Worm (Caenorhabditis elegans) whole organism, dauer: ENCODE measurements around the gene cest-5.2.
"Not testable (repeated sequence)": the region's sequence is repeated elsewhere in the genome, so short reads cannot be mapped to it uniquely, and the experiment has no call there.

Experiments used
- unc-62 ChIP-seq: sonication (generic microtip); optimal IDR thresholded peaks from 2 replicates; lab custom pipeline; 2017; ENCODE audit warnings: missing biosample characterization, missing genetic modification reagents, missing genetic modification characterization

cest-5.2 gene

ce11 chrIV:6622142-6622541 lies 5.6 kb downstream of the cest-5.2 start:
- no peak for TF ChIP-seq unc-62 (GFP tag; lab: Kevin White, UChicago)

DNA sequence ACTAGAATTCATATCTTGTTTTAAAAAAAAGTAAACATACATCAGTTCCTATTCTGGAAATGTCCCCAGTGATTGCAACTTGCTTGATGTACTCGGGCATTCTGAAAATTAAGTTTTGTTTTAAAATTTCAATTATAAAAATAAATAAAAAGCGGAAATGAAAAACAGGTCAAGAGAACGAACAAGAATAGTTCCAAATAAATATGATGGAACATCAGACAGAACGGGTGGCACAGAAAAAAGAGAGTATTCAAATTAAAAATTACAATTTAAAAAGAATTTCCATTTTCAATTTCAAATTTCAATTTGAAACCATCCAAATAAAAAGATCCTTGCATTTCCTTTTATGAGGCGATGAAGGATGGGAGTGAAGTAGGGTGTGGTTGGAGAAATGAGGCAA lies 6.5 kb downstream of the cest-5.2 start, which contains the start of gene C01B10.3:
TSS of gene C01B10.3 (minus strand) at position 101 of the 400 bp plus-strand sequence.
- TF ChIP-seq unc-62 (GFP tag; lab: Kevin White, UChicago), result no peak

- no peak for TF ChIP-seq unc-62 (GFP tag; lab: Kevin White, UChicago)
Measured at ce11 chrIV:6618607-6619006, 9.1 kb downstream of the cest-5.2 start.

ce11 chrIV:6613296-6613695 lies 14.4 kb downstream of the cest-5.2 start, which contains the start of gene drh-1:
drh-1 (minus strand) TSS chrIV:6613353.
- TF ChIP-seq unc-62 (GFP tag; lab: Kevin White, UChicago), result no peak

- no peak for TF ChIP-seq unc-62 (GFP tag; lab: Kevin White, UChicago)
Measured at ce11 chrIV:6607059-6607458, 20.7 kb downstream of the cest-5.2 start.

DNA sequence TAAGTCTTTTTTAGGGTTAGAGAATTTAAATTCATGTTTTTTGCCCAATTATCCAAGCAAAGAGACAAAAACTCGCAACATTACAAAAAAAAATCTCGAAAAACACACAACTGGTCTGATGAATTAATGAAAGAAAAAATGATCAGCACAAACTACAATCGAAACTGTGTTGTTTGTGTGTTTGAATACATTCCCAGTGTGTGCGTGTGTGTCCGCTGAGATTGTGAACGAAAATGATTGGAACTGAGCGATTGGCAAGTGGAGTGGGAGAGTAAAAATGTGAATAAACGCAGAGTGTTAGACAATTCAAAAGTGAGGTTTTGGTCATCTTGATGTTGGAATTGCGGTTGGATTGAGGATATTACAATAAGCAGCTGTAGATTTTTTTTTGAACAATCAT lies 21.1 kb downstream of the cest-5.2 start:
- no peak for TF ChIP-seq unc-62 (GFP tag; lab: Kevin White, UChicago)

ce11 chrIV:6605863-6606262 lies 21.9 kb downstream of the cest-5.2 start, which contains the start of gene nstp-2:
nstp-2 (minus strand) TSS chrIV:6606188.
- TF ChIP-seq unc-62 (GFP tag; lab: Kevin White, UChicago), result no peak

DNA sequence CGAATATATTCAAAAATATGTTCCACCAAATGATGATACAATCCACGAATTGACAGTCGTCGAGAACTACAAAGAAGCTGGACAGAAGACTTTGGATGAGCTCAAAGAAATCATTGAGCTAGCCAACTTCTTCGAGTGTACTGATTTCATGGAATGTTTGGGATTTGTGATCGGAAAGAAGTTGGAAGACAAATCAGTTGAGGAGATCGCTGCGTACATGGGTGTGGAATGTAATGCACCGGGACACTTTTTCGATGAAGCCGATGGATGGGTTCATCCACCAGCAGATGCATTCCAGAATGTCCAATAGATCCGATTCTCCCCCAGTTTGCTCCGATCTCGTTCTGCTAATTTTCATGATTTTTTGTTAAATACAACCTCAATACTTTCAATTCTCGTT lies 24.2 kb downstream of the cest-5.2 start:
- TF ChIP-seq unc-62 (GFP tag; lab: Kevin White, UChicago), result no peak

DNA sequence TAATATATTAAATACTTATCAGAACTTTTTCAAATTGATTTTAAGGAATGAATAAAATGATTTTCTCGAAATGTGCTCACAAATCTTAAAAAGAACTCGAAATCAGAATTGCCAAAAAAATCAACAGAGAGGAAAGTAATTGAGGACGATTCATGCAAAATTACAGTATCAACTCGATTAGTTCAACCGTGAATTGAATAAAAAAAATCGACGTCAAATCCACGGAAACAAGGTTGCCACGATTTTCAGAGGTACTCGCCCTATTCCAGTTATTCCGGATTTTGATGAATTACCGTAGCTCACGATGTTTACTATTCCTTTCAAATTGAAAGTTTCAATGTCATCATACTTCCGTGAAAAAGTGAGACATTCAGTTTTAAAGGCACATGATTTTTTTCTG lies 25.3 kb downstream of the cest-5.2 start, which contains the start of gene F15B10.3:
TSS of gene F15B10.3 (plus strand) at position 301 of the 400 bp plus-strand sequence.
- no peak for TF ChIP-seq unc-62 (GFP tag; lab: Kevin White, UChicago)

DNA sequence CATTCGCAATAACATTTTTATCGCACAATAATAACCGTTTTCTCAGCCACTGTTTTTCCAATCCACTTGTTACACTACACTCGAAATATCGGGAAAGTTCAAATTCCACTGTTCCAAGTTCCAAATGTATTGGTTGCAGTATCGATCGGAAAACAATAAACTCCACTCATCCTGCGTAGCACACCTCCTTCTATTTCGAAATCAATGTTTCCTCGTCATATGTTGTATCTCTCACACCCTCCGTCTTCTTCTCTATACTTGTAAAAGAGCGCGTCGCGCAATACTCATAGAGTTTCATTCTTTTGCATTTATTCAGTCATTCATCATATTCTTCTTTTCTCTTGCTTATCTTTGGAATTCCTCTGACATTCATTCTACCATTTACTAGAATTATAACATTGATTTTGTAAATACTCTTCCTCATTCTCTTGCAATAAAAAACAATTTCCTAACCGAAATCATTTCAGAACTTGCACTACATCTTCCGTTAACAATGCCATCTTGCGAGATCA lies 26.5 kb downstream of the cest-5.2 start, which contains the start of gene sup-36:
TSS of gene sup-36 (plus strand) at position 462 of the 512 bp plus-strand sequence.
- no peak for TF ChIP-seq unc-62 (GFP tag; lab: Kevin White, UChicago)

- no peak for TF ChIP-seq unc-62 (GFP tag; lab: Kevin White, UChicago)
Measured at ce11 chrIV:6599447-6599846, 28.3 kb downstream of the cest-5.2 start, which contains the start of gene F38A5.8. F38A5.8 (plus strand) TSS chrIV:6599747.

DNA sequence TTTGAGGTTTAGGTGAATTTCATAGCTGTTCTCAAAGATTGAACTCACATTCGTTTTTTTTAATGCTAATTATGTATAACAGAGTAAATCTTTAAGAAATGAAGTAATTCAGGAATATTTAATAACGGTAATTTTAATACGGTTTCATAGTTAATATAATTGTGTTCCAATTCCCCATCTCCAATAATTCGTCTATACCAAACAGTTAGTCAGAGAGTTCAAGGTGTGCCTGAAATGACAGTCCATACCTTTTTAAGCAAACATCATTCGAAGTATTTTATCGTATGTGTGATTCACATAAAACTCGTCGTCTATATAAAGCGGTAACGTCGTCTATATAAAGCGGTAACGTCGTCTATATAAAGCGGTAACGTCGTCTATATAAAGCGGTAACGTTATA lies 29.0 kb downstream of the cest-5.2 start, which contains the start of gene nspb-5:
TSS of gene nspb-5 (plus strand) at position 301 of the 400 bp plus-strand sequence.
- not testable (repeated sequence) for TF ChIP-seq unc-62 (GFP tag; lab: Kevin White, UChicago)

- not testable (repeated sequence) for TF ChIP-seq unc-62 (GFP tag; lab: Kevin White, UChicago)
Measured at ce11 chrIV:6597918-6598317, 29.8 kb downstream of the cest-5.2 start, which contains the start of gene nspb-4. nspb-4 (plus strand) TSS chrIV:6598218.

DNA sequence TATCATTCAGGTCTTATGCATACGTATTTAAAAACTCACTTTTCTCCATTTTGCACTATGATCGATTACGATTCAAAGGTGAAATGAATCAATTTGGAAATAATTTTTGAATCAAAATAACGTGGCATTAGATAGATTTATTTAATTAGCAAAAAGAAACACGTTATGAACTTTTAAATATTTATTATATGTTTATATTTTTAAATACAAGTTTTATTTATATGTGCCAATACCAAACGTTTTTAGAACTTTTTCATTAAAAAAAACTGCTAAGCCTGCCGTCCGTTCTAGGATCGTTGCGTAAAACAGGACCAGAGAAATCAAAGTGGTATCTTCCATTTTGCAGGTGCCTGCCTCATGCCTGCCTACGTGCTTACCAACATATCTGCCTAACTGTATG lies 30.4 kb downstream of the cest-5.2 start, which contains the start of gene F38A5.6:
TSS of gene F38A5.6 (minus strand) at position 101 of the 400 bp plus-strand sequence.
- no peak for TF ChIP-seq unc-62 (GFP tag; lab: Kevin White, UChicago)

ce11 chrIV:6595912-6596311 lies 31.8 kb downstream of the cest-5.2 start, which contains the start of gene F38A5.22:
F38A5.22 (minus strand) TSS chrIV:6595940.
- no peak for TF ChIP-seq unc-62 (GFP tag; lab: Kevin White, UChicago)

ce11 chrIV:6594871-6595270 lies 32.9 kb downstream of the cest-5.2 start, which contains the start of gene nspb-3:
nspb-3 (minus strand) TSS chrIV:6594971.
- not testable (repeated sequence) for TF ChIP-seq unc-62 (GFP tag; lab: Kevin White, UChicago)
